Fruit fly (Drosophila melanogaster): ENCODE data around the gene Rel.

Gene Rel

DNA sequence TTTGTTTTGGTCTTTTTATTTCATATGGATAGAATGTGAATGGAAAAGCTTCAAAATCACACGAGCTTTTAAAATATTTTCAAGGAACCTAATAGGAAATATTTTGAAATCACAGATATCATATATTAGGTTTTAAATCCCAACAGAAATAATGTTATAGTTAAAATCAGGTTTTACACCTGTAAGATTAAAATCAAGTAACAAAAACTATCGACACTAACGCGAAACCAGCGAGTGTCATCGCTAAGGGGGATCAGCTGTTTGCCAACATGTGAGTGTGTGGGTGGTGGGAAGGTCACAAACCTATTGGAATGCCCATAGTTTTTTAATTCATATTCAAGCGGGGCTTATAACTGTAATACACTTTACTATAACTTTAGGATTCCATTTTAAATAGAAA, 9.1 kb downstream of the Rel start, which contains the start of gene hyx (continued):
- no peak for TF ChIP-seq CG13123 (GFP tag; optimal IDR thresholded peaks at IDR 0.05)
- peak; percentile 36 for TF ChIP-seq CG1647 (GFP tag; optimal IDR thresholded peaks at IDR 0.05)
- TF ChIP-seq CG12071 (GFP tag; optimal IDR thresholded peaks at IDR 0.05), result peak; percentile 9
- no peak for TF ChIP-seq CG31365 (tag; optimal IDR thresholded peaks at IDR 0.05)
- no peak for TF ChIP-seq CG6254 (GFP tag; optimal IDR thresholded peaks at IDR 0.05)
- peak in 1 of 2 experiments; percentile 34 for TF ChIP-seq bsh (GFP tag; optimal IDR thresholded peaks at IDR 0.05)
- peak in 1 of 2 experiments; percentile 41 for TF ChIP-seq Pdp1 (GFP tag; optimal IDR thresholded peaks at IDR 0.05)
- no peak for TF ChIP-seq CG6272 (GFP tag; IDR thresholded peaks at IDR 0.05)
- TF ChIP-seq bigmax (GFP tag; optimal IDR thresholded peaks at IDR 0.05), result no peak
- no peak for TF ChIP-seq pb (GFP tag; optimal IDR thresholded peaks at IDR 0.05)
- no peak for TF ChIP-seq Drgx (GFP tag; IDR thresholded peaks at IDR 0.05)
- peak; percentile 92 for TF ChIP-seq Med (GFP tag)
- TF ChIP-seq trem (tag; optimal IDR thresholded peaks at IDR 0.05), result peak; percentile 3
- 0 out of 3 replicates have a peak, but pooled peaks have one; percentile 18 for TF ChIP-seq mld (GFP tag; IDR thresholded peaks at IDR 0.05; ENCODE audit: partially characterized antibody)
- no peak for TF ChIP-seq disco-r (GFP tag; optimal IDR thresholded peaks at IDR 0.05)
- TF ChIP-seq Dll (GFP tag; IDR thresholded peaks at IDR 0.05; ENCODE audit: partially characterized antibody), result peak; percentile 93
- TF ChIP-seq ab (GFP tag; optimal IDR thresholded peaks at IDR 0.05), result no peak
- TF ChIP-seq CHES-1-like (GFP tag; optimal IDR thresholded peaks at IDR 0.05), result peak; percentile 55
- TF ChIP-seq wek (GFP tag; optimal IDR thresholded peaks at IDR 0.05), result peak; percentile 52
- peak; percentile 79; the same call in 2 of the 3 replicates for TF ChIP-seq sr (GFP tag; IDR thresholded peaks at IDR 0.05)
- no peak for TF ChIP-seq CG15073 (GFP tag; optimal IDR thresholded peaks at IDR 0.05)
- TF ChIP-seq Gsc (GFP tag; IDR thresholded peaks at IDR 0.05), result no peak
- TF ChIP-seq nom (GFP tag; optimal IDR thresholded peaks at IDR 0.05), result no peak
- no peak for TF ChIP-seq Ravus (GFP tag; IDR thresholded peaks at IDR 0.05)
- TF ChIP-seq gem (tag; optimal IDR thresholded peaks at IDR 0.05), result peak; percentile 53
- TF ChIP-seq danr (GFP tag; IDR thresholded peaks at IDR 0.05), result no peak
- TF ChIP-seq CG2199 (GFP tag; IDR thresholded peaks at IDR 0.05), result 0 out of 3 replicates have a peak, but pooled peaks have one; percentile 24
- TF ChIP-seq Bdp1 (GFP tag; optimal IDR thresholded peaks at IDR 0.05), result no peak
- TF ChIP-seq unc-4 (GFP tag; IDR thresholded peaks at IDR 0.05; ENCODE audit: partially characterized antibody), result peak; percentile 91
- TF ChIP-seq Blimp-1 (GFP tag; optimal IDR thresholded peaks at IDR 0.05), result peak; percentile 3
- TF ChIP-seq otp (GFP tag; IDR thresholded peaks at IDR 0.05), result no peak
- TF ChIP-seq CkIIα-i1 (GFP tag; IDR thresholded peaks at IDR 0.05), result no peak
- TF ChIP-seq Sin3A (optimal IDR thresholded peaks at IDR 0.05), result no peak
- TF ChIP-seq Side (GFP tag; optimal IDR thresholded peaks at IDR 0.05), result peak; percentile 27
- no peak for TF ChIP-seq CG3163 (GFP tag; optimal IDR thresholded peaks at IDR 0.05)
- TF ChIP-seq slou (GFP tag; optimal IDR thresholded peaks at IDR 0.05), result no peak
- peak; percentile 30 for TF ChIP-seq pho (GFP tag; optimal IDR thresholded peaks at IDR 0.05)
- TF ChIP-seq CG12942 (GFP tag; optimal IDR thresholded peaks at IDR 0.05), result no peak
- TF ChIP-seq CG15269 (tag; optimal IDR thresholded peaks at IDR 0.05), result peak; percentile 42
- TF ChIP-seq CG15479 (GFP tag; optimal IDR thresholded peaks at IDR 0.05), result no peak
- TF ChIP-seq CG14050 (GFP tag; IDR thresholded peaks at IDR 0.05), result no peak
- TF ChIP-seq CG13775 (GFP tag; optimal IDR thresholded peaks at IDR 0.05), result peak; percentile 34
- peak; percentile 70 for TF ChIP-seq chn (GFP tag; optimal IDR thresholded peaks at IDR 0.05)
- TF ChIP-seq Atf6 (GFP tag; IDR thresholded peaks at IDR 0.05), result peak; percentile 61
- TF ChIP-seq Asciz (GFP tag; optimal IDR thresholded peaks at IDR 0.05), result no peak
- TF ChIP-seq CG5953 (GFP tag; IDR thresholded peaks at IDR 0.05), result no peak
- no peak for TF ChIP-seq CG4730 (GFP tag; IDR thresholded peaks at IDR 0.05)
- TF ChIP-seq az2 (GFP tag; optimal IDR thresholded peaks at IDR 0.05), result peak; percentile 49
- peak; percentile 25 for TF ChIP-seq CG18599 (GFP tag; optimal IDR thresholded peaks at IDR 0.05)
- TF ChIP-seq CG12236 (GFP tag; optimal IDR thresholded peaks at IDR 0.05), result no peak
- TF ChIP-seq slbo (GFP tag; IDR thresholded peaks at IDR 0.05), result peak; percentile 62; the same call in 1 of the 2 replicates
- TF ChIP-seq Lim3 (GFP tag; IDR thresholded peaks at IDR 0.05), result no peak
